Worm (Caenorhabditis elegans) whole organism, mixed stage, embryonic: ENCODE results near the gene gei-14.

Experiments used
- ces-1 ChIP-seq: fragments of 150-350 bp; optimal IDR thresholded peaks from 2 replicates; lab custom pipeline; 2014; ENCODE audit warnings: missing biosample characterization, missing genetic modification reagents, missing genetic modification characterization
- elt-3 ChIP-seq: fragments of 150-350 bp; optimal IDR thresholded peaks from 2 replicates; lab custom pipeline; 2014; ENCODE audit warnings: missing biosample characterization, missing genetic modification characterization
- flh-1 ChIP-seq: fragments of 200-800 bp; sonication (Bioruptor generic); optimal IDR thresholded peaks from 2 replicates; lab custom pipeline; 2018; ENCODE audit warnings: mild to moderate bottlenecking, missing genetic modification characterization, moderate library complexity, missing compliant biosample characterization
- lin-32 ChIP-seq: fragments of 200-800 bp; sonication (Bioruptor generic); optimal IDR thresholded peaks from 2 replicates; lab custom pipeline; 2018; ENCODE audit warnings: mild to moderate bottlenecking, missing genetic modification characterization, missing compliant biosample characterization
- mep-1 ChIP-seq: fragments of 150-350 bp; optimal IDR thresholded peaks from 2 replicates; lab custom pipeline; 2017; ENCODE audit warnings: missing biosample characterization, missing genetic modification reagents, missing genetic modification characterization, inconsistent platforms
- ztf-11 ChIP-seq: fragments of 150-350 bp; optimal IDR thresholded peaks from 2 replicates; lab custom pipeline; 2014; ENCODE audit warnings: missing biosample characterization, missing genetic modification characterization

ce11 chrII:8269855-8270647 is 6.0 kb downstream of the gei-14 start, which contains the start of gene tdc-1:
- TF ChIP-seq flh-1 (no peak), elt-3 (no peak), ztf-11 (tag; lab: Kevin White, UChicago) (no peak), ces-1 (no peak), mep-1 (tag; lab: Kevin White, UChicago) (no peak), lin-32 (GFP tag; lab: Kevin White, UChicago) (no peak)
